Fruit fly (Drosophila melanogaster) whole organism, embryonic: Measurements from ENCODE around the gene Rab21.

Experiments
- Ada2b ChIP-seq: fragments of 200-800 bp; sonication (Bioruptor generic); IDR thresholded peaks from 2 replicates; pipeline ENCODE4 v1.3.6; 2022; ENCODE audit warnings: missing biosample characterization, missing genetic modification characterization
- BEAF-32 ChIP-seq: fragments of 200-800 bp; sonication (Bioruptor generic); optimal IDR thresholded peaks from 3 replicates; lab custom pipeline; 2017; ENCODE audit warnings: missing biosample characterization, missing genetic modification characterization, mild to moderate bottlenecking, moderate library complexity, missing genetic modification reagents
- CG10431 ChIP-seq: fragments of 200-800 bp; sonication (Bioruptor generic); optimal IDR thresholded peaks from 3 replicates; lab custom pipeline; 2018; ENCODE audit warnings: missing biosample characterization, mild to moderate bottlenecking, missing genetic modification characterization
- CG11093 ChIP-seq: fragments of 200-800 bp; sonication (Bioruptor generic); IDR thresholded peaks from 3 replicates; pipeline ENCODE4 v1.3.6; 2022; ENCODE audit warnings: missing biosample characterization, missing genetic modification characterization
- CG11398 ChIP-seq: fragments of 200-800 bp; sonication (Bioruptor generic); optimal IDR thresholded peaks from 2 replicates; lab custom pipeline; 2016; ENCODE audit warnings: missing biosample characterization, missing genetic modification characterization
- CG12236 ChIP-seq: fragments of 200-800 bp; sonication (Bioruptor generic); optimal IDR thresholded peaks from 2 replicates; lab custom pipeline; 2016; ENCODE audit warnings: missing biosample characterization, missing genetic modification characterization
- CG14441 ChIP-seq: fragments of 200-800 bp; sonication (Bioruptor generic); IDR thresholded peaks from 2 replicates; pipeline ENCODE4 v1.3.6; 2022; ENCODE audit warnings: missing biosample characterization, missing genetic modification characterization
- CG14667 ChIP-seq: fragments of 200-800 bp; sonication (Bioruptor generic); IDR thresholded peaks from 2 replicates; pipeline ENCODE4 v1.3.6; 2022; ENCODE audit warnings: missing biosample characterization, missing genetic modification characterization
- CG15073 ChIP-seq: fragments of 200-800 bp; sonication (Bioruptor generic); optimal IDR thresholded peaks from 2 replicates; lab custom pipeline; 2016; ENCODE audit warnings: missing biosample characterization, missing genetic modification characterization
- CG15514 ChIP-seq: fragments of 200-800 bp; sonication (Bioruptor generic); optimal IDR thresholded peaks from 3 replicates; lab custom pipeline; 2017; ENCODE audit warnings: missing biosample characterization, missing genetic modification characterization, mild to moderate bottlenecking, moderate library complexity, missing genetic modification reagents
- CG17385 ChIP-seq: fragments of 200-800 bp; sonication (Bioruptor generic); optimal IDR thresholded peaks from 3 replicates; lab custom pipeline; 2018; ENCODE audit warnings: missing biosample characterization, mild to moderate bottlenecking, missing genetic modification characterization
- CG2875 ChIP-seq: fragments of 200-800 bp; sonication (Bioruptor generic); optimal IDR thresholded peaks from 2 replicates; lab custom pipeline; 2017; ENCODE audit warnings: missing biosample characterization, mild to moderate bottlenecking, missing genetic modification characterization, missing genetic modification reagents
- CG31441 ChIP-seq: fragments of 200-800 bp; sonication (Bioruptor generic); IDR thresholded peaks from 2 replicates; pipeline ENCODE4 v1.3.6; 2022; ENCODE audit warnings: missing biosample characterization, missing genetic modification characterization
- CG32772 ChIP-seq: fragments of 200-800 bp; sonication (Bioruptor generic); IDR thresholded peaks from 2 replicates; pipeline ENCODE4 v1.3.6; 2022; ENCODE audit warnings: missing biosample characterization, missing genetic modification characterization
- CG33213 ChIP-seq: fragments of 200-800 bp; sonication (Bioruptor generic); optimal IDR thresholded peaks from 3 replicates; lab custom pipeline; 2016; ENCODE audit warnings: missing biosample characterization, missing genetic modification characterization
- CG34422 ChIP-seq: fragments of 200-800 bp; sonication (Bioruptor generic); IDR thresholded peaks from 3 replicates; pipeline ENCODE4 v1.3.6; 2022; ENCODE audit warnings: missing biosample characterization, missing genetic modification characterization
- CG3726 ChIP-seq: fragments of 200-800 bp; sonication (Bioruptor generic); IDR thresholded peaks from 3 replicates; pipeline ENCODE4, ENCODE4 v1.3.6; 2022; ENCODE audit warnings: missing biosample characterization, missing genetic modification characterization
- CG4282 ChIP-seq: fragments of 200-800 bp; sonication (Bioruptor generic); optimal IDR thresholded peaks from 2 replicates; lab custom pipeline; 2016; ENCODE audit warnings: missing biosample characterization, missing genetic modification characterization
- CG43689 ChIP-seq: fragments of 200-800 bp; sonication (Bioruptor generic); IDR thresholded peaks from 2 replicates; pipeline ENCODE4 v1.3.6; 2022; ENCODE audit warnings: missing biosample characterization, missing genetic modification characterization
- CG5245 ChIP-seq: fragments of 200-800 bp; sonication (Bioruptor generic); optimal IDR thresholded peaks from 3 replicates; lab custom pipeline; 2016; ENCODE audit warnings: missing biosample characterization, missing genetic modification characterization
- CG7963 ChIP-seq: fragments of 200-800 bp; sonication (Bioruptor generic); IDR thresholded peaks from 3 replicates; pipeline ENCODE4 v1.3.6; 2022; ENCODE audit warnings: missing biosample characterization, missing genetic modification characterization; ENCODE audit not compliant: partially characterized antibody
- CG9215 ChIP-seq: fragments of 200-800 bp; sonication (Bioruptor generic); IDR thresholded peaks from 2 replicates; pipeline ENCODE4 v1.3.6; 2022; ENCODE audit warnings: missing biosample characterization, missing genetic modification characterization
- CG9817 ChIP-seq: fragments of 200-800 bp; sonication (Bioruptor generic); optimal IDR thresholded peaks from 2 replicates; lab custom pipeline; 2018; ENCODE audit warnings: missing biosample characterization, mild to moderate bottlenecking, missing genetic modification characterization, moderate library complexity
- Deaf1 ChIP-seq: fragments of 200-800 bp; optimal IDR thresholded peaks from 3 replicates; lab custom pipeline; 2019; ENCODE audit warnings: missing biosample characterization, mild to moderate bottlenecking, missing genetic modification characterization, moderate library complexity
- HLH4C ChIP-seq: fragments of 200-800 bp; sonication (Bioruptor generic); IDR thresholded peaks from 3 replicates; pipeline ENCODE4 v1.3.6; 2022; ENCODE audit warnings: missing biosample characterization, missing genetic modification characterization; ENCODE audit not compliant: partially characterized antibody
- HLH54F ChIP-seq: fragments of 200-800 bp; sonication (Bioruptor generic); optimal IDR thresholded peaks from 3 replicates; lab custom pipeline; 2016; ENCODE audit warnings: missing biosample characterization, missing genetic modification characterization
- Hr78 ChIP-seq, 2 experiments: fragments of 200-800 bp in 1 of 2; fragments of >200 bp in 1 of 2; sonication (Bioruptor generic) in 1 of 2; optimal IDR thresholded peaks; 2 replicates each; lab custom pipeline; 2017 to 2019; ENCODE audit warnings: missing biosample characterization in 2 of 2, missing genetic modification characterization in 2 of 2, mild to moderate bottlenecking in 1 of 2, moderate library complexity in 1 of 2
- Lhr ChIP-seq: fragments of 200-800 bp; sonication (Bioruptor generic); optimal IDR thresholded peaks from 3 replicates; lab custom pipeline; 2017; ENCODE audit warnings: mild to moderate bottlenecking, missing biosample characterization, missing genetic modification reagents, missing genetic modification characterization
- Lpt ChIP-seq: fragments of >200 bp; optimal IDR thresholded peaks from 2 replicates; lab custom pipeline; 2018; ENCODE audit warnings: missing biosample characterization, missing genetic modification characterization
- Myb ChIP-seq: fragments of 200-800 bp; sonication (Bioruptor generic); optimal IDR thresholded peaks from 2 replicates; lab custom pipeline; 2016; ENCODE audit warnings: missing biosample characterization, missing genetic modification characterization
- Nf-YA ChIP-seq: fragments of 200-800 bp; sonication (Bioruptor generic); IDR thresholded peaks from 2 replicates; pipeline ENCODE4 v1.3.6; 2022; ENCODE audit warnings: missing biosample characterization, missing genetic modification characterization
- Sry-δ ChIP-seq: fragments of 200-800 bp; sonication (Bioruptor generic); optimal IDR thresholded peaks from 2 replicates; lab custom pipeline; 2016; ENCODE audit warnings: missing biosample characterization, missing genetic modification characterization
- amos ChIP-seq: fragments of 200-800 bp; sonication (Bioruptor generic); IDR thresholded peaks from 2 replicates; pipeline ENCODE4 v1.3.6; 2022; ENCODE audit warnings: missing biosample characterization, missing genetic modification characterization; ENCODE audit not compliant: partially characterized antibody
- chn ChIP-seq: fragments of 200-800 bp; sonication (Bioruptor generic); optimal IDR thresholded peaks from 2 replicates; lab custom pipeline; 2016; ENCODE audit warnings: missing biosample characterization, missing genetic modification characterization
- dati ChIP-seq: fragments of 200-800 bp; sonication (Bioruptor generic); IDR thresholded peaks from 2 replicates; pipeline ENCODE4 v1.3.6; 2022; ENCODE audit warnings: missing biosample characterization, missing genetic modification characterization
- disco-r ChIP-seq: fragments of 200-800 bp; sonication (Bioruptor generic); optimal IDR thresholded peaks from 2 replicates; lab custom pipeline; 2016; ENCODE audit warnings: missing biosample characterization, missing genetic modification characterization
- dysf ChIP-seq: fragments of 200-800 bp; sonication (Bioruptor generic); IDR thresholded peaks from 3 replicates; pipeline ENCODE4 v1.3.6; 2022; ENCODE audit warnings: missing biosample characterization, missing genetic modification characterization
- gem ChIP-seq: fragments of 200-800 bp; sonication (Bioruptor generic); optimal IDR thresholded peaks from 2 replicates; lab custom pipeline; 2019; ENCODE audit warnings: missing biosample characterization, mild to moderate bottlenecking, missing genetic modification characterization, moderate library complexity
- ham ChIP-seq: fragments of 200-800 bp; sonication (Bioruptor generic); IDR thresholded peaks from 2 replicates; pipeline ENCODE4 v1.3.6; 2022; ENCODE audit warnings: missing biosample characterization, missing genetic modification characterization
- hkb ChIP-seq, 2 experiments: fragments of 200-800 bp in 1 of 2; fragments of >200 bp in 1 of 2; sonication (Bioruptor generic) in 1 of 2; IDR thresholded peaks in 1 of 2; optimal IDR thresholded peaks in 1 of 2; 2 replicates each; pipeline versions ENCODE4 v1.3.6 to Lab custom; 2017 to 2022; ENCODE audit warnings: missing biosample characterization in 1 of 2, missing genetic modification characterization in 1 of 2
- lab ChIP-seq: fragments of 200-800 bp; sonication (Bioruptor generic); optimal IDR thresholded peaks from 3 replicates; lab custom pipeline; 2017; ENCODE audit warnings: missing biosample characterization, missing genetic modification characterization, mild to moderate bottlenecking, moderate library complexity, missing genetic modification reagents
- odd ChIP-seq: fragments of 200-800 bp; sonication (Bioruptor generic); optimal IDR thresholded peaks from 2 replicates; lab custom pipeline; 2017; ENCODE audit warnings: missing biosample characterization, mild to moderate bottlenecking, missing genetic modification characterization
- otp ChIP-seq: fragments of 200-800 bp; sonication (Bioruptor generic); IDR thresholded peaks from 3 replicates; pipeline ENCODE4, ENCODE4 v1.3.6; 2022; ENCODE audit warnings: missing biosample characterization, missing genetic modification characterization
- phol ChIP-seq: fragments of 200-800 bp; sonication (Bioruptor generic); optimal IDR thresholded peaks from 3 replicates; lab custom pipeline; 2018; ENCODE audit warnings: missing biosample characterization, mild to moderate bottlenecking, missing genetic modification characterization, moderate library complexity
- rib ChIP-seq: fragments of 200-800 bp; sonication (Bioruptor generic); IDR thresholded peaks from 2 replicates; pipeline ENCODE4 v1.3.6; 2022; ENCODE audit warnings: missing biosample characterization, missing genetic modification characterization
- sim ChIP-seq: fragments of 200-800 bp; sonication (Bioruptor generic); IDR thresholded peaks from 2 replicates; pipeline ENCODE4 v1.3.6; 2022; ENCODE audit warnings: missing biosample characterization, missing genetic modification characterization
- so ChIP-seq: fragments of 200-800 bp; sonication (Bioruptor generic); IDR thresholded peaks from 3 replicates; pipeline ENCODE4 v1.3.6; 2022; ENCODE audit warnings: missing biosample characterization, missing genetic modification characterization
- sug ChIP-seq: fragments of 200-800 bp; optimal IDR thresholded peaks from 2 replicates; lab custom pipeline; 2019; ENCODE audit warnings: missing biosample characterization, mild to moderate bottlenecking, missing genetic modification characterization, moderate library complexity
- unc-4 ChIP-seq: fragments of 200-800 bp; sonication (Bioruptor generic); IDR thresholded peaks from 2 replicates; pipeline ENCODE4 v1.3.6; 2022; ENCODE audit warnings: missing biosample characterization, missing genetic modification characterization; ENCODE audit not compliant: partially characterized antibody
- unpg ChIP-seq: fragments of 200-800 bp; sonication (Bioruptor generic); optimal IDR thresholded peaks from 3 replicates; lab custom pipeline; 2018; ENCODE audit warnings: missing biosample characterization, mild to moderate bottlenecking, missing genetic modification characterization, moderate library complexity
- zen2 ChIP-seq: fragments of 200-800 bp; sonication (Bioruptor generic); IDR thresholded peaks from 3 replicates; pipeline ENCODE4 v1.3.6; 2022; ENCODE audit warnings: missing biosample characterization, missing genetic modification characterization; ENCODE audit not compliant: partially characterized antibody

Gene Rab21

dm6 chrX:23013208-23013607 lies at the start of gene Rab21, which contains the start of gene Coa7 (continued):
- TF ChIP-seq sim (GFP tag; lab: Robert Waterston, UW) (no peak), Deaf1 (no peak), CG7963 (GFP tag; lab: Robert Waterston, UW) (peak; percentile 83), CG5245 (GFP tag; lab: Kevin White, UChicago) (no peak), CG32772 (GFP tag; lab: Robert Waterston, UW) (no peak), so (GFP tag; lab: Robert Waterston, UW) (no peak), otp (GFP tag; lab: Robert Waterston, UW) (no peak), odd (GFP tag; lab: Kevin White, UChicago) (no peak), CG12236 (GFP tag; lab: Kevin White, UChicago) (no peak), phol (peak; percentile 62), Nf-YA (no peak), CG3726 (GFP tag; lab: Robert Waterston, UW) (no peak), CG9817 (tag; lab: Kevin White, UChicago) (peak; percentile 13), CG11398 (GFP tag; lab: Kevin White, UChicago) (no peak), CG14441 (GFP tag; lab: Robert Waterston, UW) (no peak), chn (GFP tag; lab: Kevin White, UChicago) (peak; percentile 17), CG33213 (peak; percentile 78), CG2875 (no peak), CG4282 (GFP tag; lab: Kevin White, UChicago) (no peak), disco-r (no peak), dysf (no peak), rib (GFP tag; lab: Robert Waterston, UW) (no peak), CG15073 (no peak), CG14667 (GFP tag; lab: Robert Waterston, UW) (no peak), ham (GFP tag; lab: Robert Waterston, UW) (no peak), Ada2b (no peak), sug (tag; lab: Kevin White, UChicago) (peak; percentile 82), CG43689 (no peak), CG10431 (GFP tag; lab: Kevin White, UChicago) (no peak), Lhr (peak; percentile 72), BEAF-32 (GFP tag; lab: Kevin White, UChicago) (peak; percentile 95), CG17385 (GFP tag; lab: Kevin White, UChicago) (no peak), gem (tag; lab: Kevin White, UChicago) (peak; percentile 16), unc-4 (GFP tag; lab: Robert Waterston, UW) (peak; percentile 87), zen2 (GFP tag; lab: Robert Waterston, UW) (peak; percentile 89), HLH4C (GFP tag; lab: Robert Waterston, UW) (peak; percentile 95), lab (peak; percentile 22), Hr78 (GFP tag; optimal IDR thresholded peaks at IDR 0.05; lab: Kevin White, UChicago) (no peak), Sry-δ (peak; percentile 88), Lpt (GFP tag; lab: Kevin White, UChicago) (no peak), amos (GFP tag; lab: Robert Waterston, UW) (peak; percentile 96), CG11093 (no peak), hkb (optimal IDR thresholded peaks at IDR 0.05; lab: Kevin White, UChicago) (no peak), hkb (GFP tag; IDR thresholded peaks at IDR 0.05; lab: Robert Waterston, UW) (no peak), Myb (GFP tag; lab: Kevin White, UChicago) (peak; percentile 54), dati (no peak), HLH54F (no peak), unpg (no peak), CG31441 (GFP tag; lab: Robert Waterston, UW) (no peak), CG34422 (GFP tag; lab: Robert Waterston, UW) (no peak), CG9215 (GFP tag; lab: Robert Waterston, UW) (no peak), CG15514 (GFP tag; lab: Kevin White, UChicago) (peak; percentile 91)
